Worm (Caenorhabditis elegans) whole organism, early embryonic: ENCODE results near the gene Y53F4B.12.

ENCODE experiments used
- B0310.2 ChIP-seq: sonication (generic microtip); optimal IDR thresholded peaks from 2 replicates; lab custom pipeline; 2016; ENCODE audit warnings: mild to moderate bottlenecking, missing genetic modification characterization, missing compliant biosample characterization
- F13C5.2 ChIP-seq: sonication (generic microtip); optimal IDR thresholded peaks from 2 replicates; lab custom pipeline; 2017; ENCODE audit warnings: mild to moderate bottlenecking, missing genetic modification characterization, inconsistent platforms, missing compliant biosample characterization
- aly-1 ChIP-seq: sonication (generic microtip); optimal IDR thresholded peaks from 2 replicates; lab custom pipeline; 2016; ENCODE audit warnings: missing genetic modification characterization, missing compliant biosample characterization
- ama-1 ChIP-seq: fragments of 150-350 bp; optimal IDR thresholded peaks from 2 replicates; lab custom pipeline; 2014
- ceh-13 ChIP-seq: fragments of 200-800 bp; sonication (Bioruptor generic); optimal IDR thresholded peaks from 2 replicates; lab custom pipeline; 2018; ENCODE audit warnings: mild to moderate bottlenecking, missing genetic modification characterization, missing compliant biosample characterization
- ceh-36 ChIP-seq: sonication (generic microtip); optimal IDR thresholded peaks from 2 replicates; lab custom pipeline; 2016; ENCODE audit warnings: missing genetic modification characterization, inconsistent platforms, missing compliant biosample characterization
- ets-7 ChIP-seq: sonication (generic microtip); optimal IDR thresholded peaks from 2 replicates; lab custom pipeline; 2016; ENCODE audit warnings: missing genotype, missing genetic modification characterization, missing compliant biosample characterization
- flt-1 ChIP-seq: fragments of 200-800 bp; sonication (Bioruptor generic); IDR thresholded peaks from 2 replicates; pipeline ENCODE4 v1.3.6; 2022; ENCODE audit warnings: missing genetic modification characterization, missing compliant biosample characterization
- hmbx-1 ChIP-seq: sonication (generic microtip); optimal IDR thresholded peaks from 2 replicates; lab custom pipeline; 2016; ENCODE audit warnings: mild to moderate bottlenecking, missing genetic modification characterization, missing compliant biosample characterization
- hmg-4 ChIP-seq: fragments of 200-800 bp; sonication (Bioruptor generic); optimal IDR thresholded peaks from 2 replicates; lab custom pipeline; 2018; ENCODE audit warnings: mild to moderate bottlenecking, missing genetic modification characterization, missing compliant biosample characterization
- hnd-1 ChIP-seq: sonication (generic microtip); optimal IDR thresholded peaks from 2 replicates; lab custom pipeline; 2016; ENCODE audit warnings: missing genetic modification characterization, missing compliant biosample characterization
- pes-1 ChIP-seq: fragments of 200-800 bp; sonication (Bioruptor generic); IDR thresholded peaks from 2 replicates; pipeline ENCODE4 v1.3.6; 2022; ENCODE audit warnings: missing genetic modification reagents, missing genetic modification characterization, missing compliant biosample characterization
- scrt-1 ChIP-seq: fragments of 200-800 bp; sonication (Bioruptor generic); IDR thresholded peaks from 2 replicates; pipeline ENCODE4 v1.3.6; 2022; ENCODE audit warnings: missing genetic modification characterization, missing compliant biosample characterization
- sea-1 ChIP-seq: fragments of 200-800 bp; sonication (Bioruptor generic); conservative IDR thresholded peaks from 2 replicates; pipeline ENCODE4 v1.3.6; 2022; ENCODE audit warnings: missing genetic modification characterization, missing compliant biosample characterization
- tbx-11 ChIP-seq: fragments of 200-800 bp; sonication (Bioruptor generic); IDR thresholded peaks from 2 replicates; pipeline ENCODE4 v1.3.6; 2022; ENCODE audit warnings: missing genetic modification characterization, missing compliant biosample characterization
- tbx-37 ChIP-seq: fragments of 200-800 bp; sonication (Bioruptor generic); conservative IDR thresholded peaks from 2 replicates; pipeline ENCODE4 v1.3.6; 2022; ENCODE audit warnings: missing genetic modification reagents, missing genetic modification characterization, missing compliant biosample characterization
- tra-4 ChIP-seq: sonication (generic microtip); optimal IDR thresholded peaks from 2 replicates; lab custom pipeline; 2017; ENCODE audit warnings: missing genetic modification characterization, missing compliant biosample characterization

The Y53F4B.12 gene

DNA sequence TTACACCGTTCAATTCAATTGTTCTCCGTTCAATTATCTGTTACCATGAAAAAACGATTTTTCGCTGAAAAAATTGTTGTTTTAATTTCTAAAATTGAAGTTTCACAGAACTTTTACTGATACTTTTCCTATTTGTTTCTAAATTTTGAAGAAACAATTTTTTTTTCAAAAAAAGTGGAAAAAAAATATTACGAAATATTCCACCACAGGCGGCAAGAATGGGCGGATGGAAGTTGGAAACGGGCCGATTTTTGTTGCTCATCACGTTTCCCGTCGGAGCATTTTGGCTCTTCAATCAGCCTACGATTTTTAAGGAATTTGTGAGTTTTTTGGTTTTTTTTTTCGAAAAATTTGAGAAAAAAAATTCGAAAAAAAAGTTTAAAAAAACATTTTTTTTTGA, 18.8 kb downstream of the Y53F4B.12 start, which contains the start of gene Y53F4B.14:
TSS of gene Y53F4B.14 (plus strand) at position 210 of the 400 bp plus-strand sequence.
- TF ChIP-seq ets-7 (tag; lab: Kevin White, UChicago) = no peak
- no peak for TF ChIP-seq aly-1 (tag; lab: Kevin White, UChicago)
- TF ChIP-seq F13C5.2 = no peak
- no peak for TF ChIP-seq hmbx-1 (tag; lab: Kevin White, UChicago)
- TF ChIP-seq ceh-36 (tag; lab: Kevin White, UChicago) = no peak
- no peak for TF ChIP-seq tra-4
- TF ChIP-seq flt-1 (GFP tag; lab: Robert Waterston, UW) = no peak
- no peak for TF ChIP-seq tbx-37 (GFP tag; lab: Robert Waterston, UW)
- TF ChIP-seq B0310.2 (tag; lab: Kevin White, UChicago) = no peak
- no peak for TF ChIP-seq hnd-1 (tag; lab: Kevin White, UChicago)
- no peak for TF ChIP-seq tbx-11 (GFP tag; lab: Robert Waterston, UW)
- TF ChIP-seq hmg-4 (GFP tag; lab: Kevin White, UChicago) = no peak
- no peak for TF ChIP-seq ceh-13 (GFP tag; lab: Kevin White, UChicago)
- no peak for TF ChIP-seq pes-1
- no peak for TF ChIP-seq ama-1 (lab: Kevin White, UChicago)
- TF ChIP-seq sea-1 (GFP tag; lab: Robert Waterston, UW) = no peak
- TF ChIP-seq scrt-1 = no peak

DNA sequence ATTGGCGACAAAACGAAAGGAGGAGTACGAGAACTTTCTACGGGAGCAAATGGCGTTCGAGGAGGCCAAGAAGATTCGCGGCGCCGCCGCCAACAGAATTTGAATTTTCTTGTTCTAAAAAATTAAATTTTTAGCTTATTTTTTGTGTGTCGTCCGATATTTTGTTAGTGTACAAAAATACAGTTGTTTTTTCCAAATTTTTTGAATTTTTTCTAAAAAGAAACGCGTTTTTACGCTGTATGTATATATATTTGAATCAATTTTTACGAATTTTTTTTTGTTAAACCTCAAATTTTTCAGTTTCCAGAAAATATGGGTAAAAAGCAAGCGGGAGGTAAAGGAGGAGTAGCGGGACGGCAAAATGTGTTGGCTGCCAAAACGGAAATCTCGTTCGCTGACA, 20.1 kb downstream of the Y53F4B.12 start, which contains the start of gene trip-4:
TSS of gene trip-4 (plus strand) at position 301 of the 400 bp plus-strand sequence.
- no peak for TF ChIP-seq aly-1 (tag; lab: Kevin White, UChicago)
- no peak for TF ChIP-seq F13C5.2
- TF ChIP-seq B0310.2 (tag; lab: Kevin White, UChicago) = no peak
- TF ChIP-seq tbx-37 (GFP tag; lab: Robert Waterston, UW) = no peak
- TF ChIP-seq hmbx-1 (tag; lab: Kevin White, UChicago) = no peak
- no peak for TF ChIP-seq hnd-1 (tag; lab: Kevin White, UChicago)
- TF ChIP-seq hmg-4 (GFP tag; lab: Kevin White, UChicago) = no peak
- no peak for TF ChIP-seq tra-4
- no peak for TF ChIP-seq ama-1 (lab: Kevin White, UChicago)
- TF ChIP-seq scrt-1 = no peak
- TF ChIP-seq ets-7 (tag; lab: Kevin White, UChicago) = no peak
- no peak for TF ChIP-seq flt-1 (GFP tag; lab: Robert Waterston, UW)
- no peak for TF ChIP-seq pes-1
- TF ChIP-seq sea-1 (GFP tag; lab: Robert Waterston, UW) = no peak

DNA sequence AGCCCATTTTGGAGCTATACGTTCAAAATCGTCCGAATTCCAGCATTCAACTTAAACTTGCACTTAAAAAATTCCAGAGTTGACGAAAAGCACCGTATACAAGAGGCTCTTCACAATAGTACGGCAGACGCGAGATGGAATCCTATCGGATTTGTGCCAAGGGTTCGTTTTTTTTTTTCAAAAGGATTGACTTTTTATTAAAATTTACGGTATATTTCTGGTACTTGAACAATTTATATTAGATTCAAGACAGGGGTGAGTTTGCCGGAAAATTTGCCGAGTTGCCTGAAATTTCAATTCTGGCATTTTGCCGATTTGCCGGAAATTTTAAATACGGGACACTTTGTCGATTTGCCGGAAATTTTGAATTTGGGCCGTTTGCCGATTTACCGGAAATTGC, 23.3 kb downstream of the Y53F4B.12 start:
- no peak for TF ChIP-seq B0310.2 (tag; lab: Kevin White, UChicago)
- TF ChIP-seq tra-4 = no peak
- TF ChIP-seq aly-1 (tag; lab: Kevin White, UChicago) = no peak
- no peak for TF ChIP-seq ceh-13 (GFP tag; lab: Kevin White, UChicago)
- no peak for TF ChIP-seq tbx-37 (GFP tag; lab: Robert Waterston, UW)
- no peak for TF ChIP-seq hmbx-1 (tag; lab: Kevin White, UChicago)
- no peak for TF ChIP-seq hnd-1 (tag; lab: Kevin White, UChicago)
- TF ChIP-seq ceh-36 (tag; lab: Kevin White, UChicago) = no peak
- no peak for TF ChIP-seq F13C5.2
- no peak for TF ChIP-seq hmg-4 (GFP tag; lab: Kevin White, UChicago)
- no peak for TF ChIP-seq ama-1 (lab: Kevin White, UChicago)
- no peak for TF ChIP-seq pes-1
- TF ChIP-seq flt-1 (GFP tag; lab: Robert Waterston, UW) = no peak
- TF ChIP-seq tbx-11 (GFP tag; lab: Robert Waterston, UW) = no peak
- TF ChIP-seq scrt-1 = no peak
- no peak for TF ChIP-seq sea-1 (GFP tag; lab: Robert Waterston, UW)
- no peak for TF ChIP-seq ets-7 (tag; lab: Kevin White, UChicago)

DNA sequence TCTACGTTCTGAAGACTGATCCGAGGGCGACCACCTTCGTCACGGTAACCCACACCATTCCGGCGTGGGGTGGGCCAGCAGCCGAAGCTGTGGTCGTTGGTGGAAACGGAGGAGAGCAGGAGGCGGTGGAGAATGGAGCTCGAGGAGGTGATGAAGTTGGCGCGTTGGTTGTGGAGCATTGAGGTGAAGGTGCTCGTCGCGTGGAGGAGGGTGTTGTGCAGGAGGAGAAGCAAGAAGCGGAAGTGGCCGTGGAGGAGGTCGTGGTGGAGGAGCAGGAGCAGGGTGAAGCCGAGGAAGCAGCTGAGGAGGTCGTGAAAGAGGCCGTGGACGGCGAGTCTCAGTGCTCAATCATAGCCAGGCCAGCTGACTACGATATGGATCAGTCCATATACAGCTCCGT, 39.3 kb downstream of the Y53F4B.12 start, which contains the start of gene Y53F4B.17:
TSS of gene Y53F4B.17 (plus strand) at position 375 of the 400 bp plus-strand sequence.
- TF ChIP-seq ets-7 (tag; lab: Kevin White, UChicago) (no peak), hmg-4 (GFP tag; lab: Kevin White, UChicago) (peak; percentile 3), aly-1 (tag; lab: Kevin White, UChicago) (peak; percentile 62)

DNA sequence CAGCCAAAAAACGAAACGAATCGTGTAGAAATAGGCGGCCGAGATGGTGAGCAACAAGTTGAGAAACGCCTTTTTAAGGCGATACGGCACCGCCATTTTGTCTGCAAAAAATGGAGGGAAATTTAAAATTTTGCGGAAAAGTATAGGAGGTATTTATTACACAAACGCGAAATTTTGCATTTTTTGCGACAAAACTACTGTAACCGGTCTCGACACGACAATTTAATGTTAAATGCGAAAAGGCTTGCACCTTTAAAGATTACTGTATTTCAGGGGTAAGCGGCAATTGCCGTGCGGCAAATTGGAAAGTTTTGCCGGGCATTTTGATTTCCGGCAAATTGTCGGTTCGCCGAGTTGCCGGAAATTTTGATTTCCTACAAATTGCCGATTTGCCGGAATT, 52.5 kb downstream of the Y53F4B.12 start, which contains the start of gene Y53F4B.18:
TSS of gene Y53F4B.18 (minus strand) at position 101 of the 400 bp plus-strand sequence.
- no peak for TF ChIP-seq hmbx-1 (tag; lab: Kevin White, UChicago)
- no peak for TF ChIP-seq flt-1 (GFP tag; lab: Robert Waterston, UW)
- TF ChIP-seq ama-1 (lab: Kevin White, UChicago) = no peak
- TF ChIP-seq hnd-1 (tag; lab: Kevin White, UChicago) = no peak
- TF ChIP-seq sea-1 (GFP tag; lab: Robert Waterston, UW) = no peak
- no peak for TF ChIP-seq ets-7 (tag; lab: Kevin White, UChicago)
- no peak for TF ChIP-seq tbx-11 (GFP tag; lab: Robert Waterston, UW)
- no peak for TF ChIP-seq hmg-4 (GFP tag; lab: Kevin White, UChicago)
- TF ChIP-seq ceh-13 (GFP tag; lab: Kevin White, UChicago) = no peak
- TF ChIP-seq aly-1 (tag; lab: Kevin White, UChicago) = no peak
- no peak for TF ChIP-seq tra-4

DNA sequence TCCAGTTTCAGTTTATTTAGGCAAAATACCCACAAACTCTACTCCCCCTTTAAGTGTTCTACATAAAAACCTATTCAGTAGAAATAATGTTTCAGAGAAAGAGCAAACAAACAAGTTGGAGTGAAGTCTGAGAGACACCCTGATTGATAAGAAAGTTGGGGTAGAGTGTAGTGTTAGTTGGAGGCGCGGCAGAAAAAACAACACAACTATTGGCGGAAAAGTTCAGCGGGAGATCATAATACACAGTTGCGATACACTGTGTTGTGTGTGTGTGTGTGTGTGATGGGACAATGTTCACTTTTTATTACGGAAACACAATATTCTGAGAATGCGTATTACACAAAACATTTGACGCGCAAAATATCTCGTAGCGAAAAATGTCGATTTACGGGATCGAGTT, 55.7 kb downstream of the Y53F4B.12 start:
- no peak for TF ChIP-seq tra-4
- TF ChIP-seq sea-1 (GFP tag; lab: Robert Waterston, UW) = no peak
- no peak for TF ChIP-seq pes-1
